Worm (Caenorhabditis elegans): ENCODE data around the gene sel-8.

- no peak for TF ChIP-seq nhr-237 (tag; optimal IDR thresholded peaks at IDR 0.05)
- TF ChIP-seq nhr-84 (tag; optimal IDR thresholded peaks at IDR 0.05): no peak
- TF ChIP-seq nhr-76 (tag; optimal IDR thresholded peaks at IDR 0.05): no peak
- TF ChIP-seq elt-3 (tag; optimal IDR thresholded peaks at IDR 0.05): no peak
- no peak for TF ChIP-seq lin-35 (GFP tag; optimal IDR thresholded peaks at IDR 0.05)
- no peak for TF ChIP-seq elt-2 (tag; optimal IDR thresholded peaks at IDR 0.05)
- no peak for TF ChIP-seq skn-1 (tag; optimal IDR thresholded peaks at IDR 0.05)
- TF ChIP-seq nhr-77 (tag; optimal IDR thresholded peaks at IDR 0.05): no peak
- TF ChIP-seq ama-1 (optimal IDR thresholded peaks at IDR 0.05): no peak
- no peak for TF ChIP-seq tbx-2 (tag; optimal IDR thresholded peaks at IDR 0.05)
Measured at ce11 chrIII:3569763-3570162, 57.2 kb downstream of the sel-8 start.
